Fruit fly (Drosophila melanogaster) whole organism, embryonic: ENCODE results near the gene CG31538.

Experiments used
- C15 ChIP-seq: fragments of 200-800 bp; sonication (Bioruptor generic); IDR thresholded peaks from 3 replicates; pipeline ENCODE4 v1.3.6; 2022; ENCODE audit warnings: missing biosample characterization, missing genetic modification characterization
- CG10431 ChIP-seq: fragments of 200-800 bp; sonication (Bioruptor generic); optimal IDR thresholded peaks from 3 replicates; lab custom pipeline; 2018; ENCODE audit warnings: missing biosample characterization, mild to moderate bottlenecking, missing genetic modification characterization
- CG11247 ChIP-seq: fragments of 200-800 bp; sonication (Bioruptor generic); IDR thresholded peaks from 2 replicates; pipeline ENCODE4 v1.3.6; 2022; ENCODE audit warnings: missing biosample characterization, missing genetic modification characterization
- CG11456 ChIP-seq: fragments of 200-800 bp; sonication (Bioruptor generic); IDR thresholded peaks from 3 replicates; pipeline ENCODE4 v1.3.6; 2022; ENCODE audit warnings: missing biosample characterization, missing genetic modification characterization
- CG12104 ChIP-seq: fragments of 200-800 bp; sonication (Bioruptor generic); optimal IDR thresholded peaks from 3 replicates; lab custom pipeline; 2016; ENCODE audit warnings: missing biosample characterization, missing genetic modification characterization
- CG14710 ChIP-seq: fragments of 200-800 bp; sonication (Bioruptor generic); optimal IDR thresholded peaks from 3 replicates; lab custom pipeline; 2019; ENCODE audit warnings: missing biosample characterization, mild to moderate bottlenecking, missing genetic modification characterization, moderate library complexity
- CG14965 ChIP-seq: fragments of 200-800 bp; sonication (Bioruptor generic); optimal IDR thresholded peaks from 2 replicates; lab custom pipeline; 2016; ENCODE audit warnings: missing biosample characterization, missing genetic modification characterization, borderline replicate concordance
- CG15073 ChIP-seq: fragments of 200-800 bp; sonication (Bioruptor generic); optimal IDR thresholded peaks from 2 replicates; lab custom pipeline; 2016; ENCODE audit warnings: missing biosample characterization, missing genetic modification characterization
- CG1603 ChIP-seq: fragments of 200-800 bp; sonication (Bioruptor generic); optimal IDR thresholded peaks from 2 replicates; lab custom pipeline; 2019; ENCODE audit warnings: missing biosample characterization, mild to moderate bottlenecking, missing genetic modification characterization, moderate library complexity
- CG18011 ChIP-seq: fragments of 200-800 bp; sonication (Bioruptor generic); optimal IDR thresholded peaks from 2 replicates; lab custom pipeline; 2017; ENCODE audit warnings: missing biosample characterization, missing genetic modification characterization, mild to moderate bottlenecking, moderate library complexity, missing genotype
- CG18619 ChIP-seq: fragments of 200-800 bp; sonication (Bioruptor generic); optimal IDR thresholded peaks from 3 replicates; lab custom pipeline; 2017; ENCODE audit warnings: missing biosample characterization, mild to moderate bottlenecking, missing genetic modification characterization
- CG18764 ChIP-seq: fragments of 200-800 bp; sonication (Bioruptor generic); optimal IDR thresholded peaks from 3 replicates; lab custom pipeline; 2016; ENCODE audit warnings: missing biosample characterization, missing genetic modification characterization
- CG2129 ChIP-seq: fragments of 200-800 bp; sonication (Bioruptor generic); IDR thresholded peaks from 2 replicates; pipeline ENCODE4 v1.3.6; 2022; ENCODE audit warnings: missing biosample characterization, missing genetic modification characterization; ENCODE audit not compliant: partially characterized antibody
- CG31388 ChIP-seq: fragments of 200-800 bp; sonication (Bioruptor generic); optimal IDR thresholded peaks from 2 replicates; lab custom pipeline; 2016; ENCODE audit warnings: missing biosample characterization, missing genetic modification characterization
- CG7271 ChIP-seq: fragments of 200-800 bp; sonication (Bioruptor generic); optimal IDR thresholded peaks from 2 replicates; lab custom pipeline; 2018; ENCODE audit warnings: missing biosample characterization, mild to moderate bottlenecking, missing genetic modification characterization, moderate library complexity
- CG7987 ChIP-seq: fragments of 200-800 bp; sonication (Bioruptor generic); optimal IDR thresholded peaks from 2 replicates; lab custom pipeline; 2018; ENCODE audit warnings: missing biosample characterization, mild to moderate bottlenecking, missing genetic modification characterization, moderate library complexity
- CG8359 ChIP-seq: fragments of 200-800 bp; sonication (Bioruptor generic); optimal IDR thresholded peaks from 2 replicates; lab custom pipeline; 2017; ENCODE audit warnings: missing biosample characterization, mild to moderate bottlenecking, missing genetic modification characterization, borderline replicate concordance
- CG8388 ChIP-seq: fragments of 200-800 bp; sonication (Bioruptor generic); optimal IDR thresholded peaks from 2 replicates; lab custom pipeline; 2019; ENCODE audit warnings: missing biosample characterization, mild to moderate bottlenecking, missing genetic modification characterization, moderate library complexity
- CG8924 ChIP-seq: fragments of 200-800 bp; optimal IDR thresholded peaks from 3 replicates; lab custom pipeline; 2019; ENCODE audit warnings: missing biosample characterization, mild to moderate bottlenecking, missing genetic modification characterization, moderate library complexity
- Dip3 ChIP-seq: fragments of 200-800 bp; sonication (Bioruptor generic); optimal IDR thresholded peaks from 3 replicates; lab custom pipeline; 2016; ENCODE audit warnings: missing biosample characterization, missing genetic modification characterization
- Drgx ChIP-seq: fragments of 200-800 bp; sonication (Bioruptor generic); IDR thresholded peaks from 2 replicates; pipeline ENCODE4 v1.3.6; 2022; ENCODE audit warnings: missing biosample characterization, missing genetic modification characterization
- Ets65A ChIP-seq: fragments of 200-800 bp; sonication (Bioruptor generic); peaks from one replicate; lab custom pipeline; 2016; ENCODE audit warnings: missing biosample characterization, missing genetic modification characterization
- Fer3 ChIP-seq: fragments of 200-800 bp; sonication (Bioruptor generic); optimal IDR thresholded peaks from 2 replicates; lab custom pipeline; 2018; ENCODE audit warnings: missing biosample characterization, mild to moderate bottlenecking, missing genetic modification characterization, moderate library complexity
- HLHmδ ChIP-seq: fragments of 200-800 bp; sonication (Bioruptor generic); optimal IDR thresholded peaks from 2 replicates; lab custom pipeline; 2018; ENCODE audit warnings: missing biosample characterization, mild to moderate bottlenecking, missing genetic modification characterization, moderate library complexity
- Hr3 ChIP-seq: fragments of 200-800 bp; sonication (Bioruptor generic); optimal IDR thresholded peaks from 3 replicates; lab custom pipeline; 2016; ENCODE audit warnings: missing biosample characterization, missing genetic modification characterization
- Hsf ChIP-seq: fragments of 200-800 bp; sonication (Bioruptor generic); optimal IDR thresholded peaks from 3 replicates; lab custom pipeline; 2016; ENCODE audit warnings: missing biosample characterization, missing genetic modification characterization
- Pdp1 ChIP-seq, 2 experiments: fragments of 200-800 bp; sonication (Bioruptor generic); optimal IDR thresholded peaks; 3 replicates each; lab custom pipeline; 2016; ENCODE audit warnings: missing biosample characterization in 2 of 2, missing genetic modification characterization in 2 of 2, mild to moderate bottlenecking in 1 of 2, moderate library complexity in 1 of 2
- Poxn ChIP-seq: fragments of 200-800 bp; sonication (Bioruptor generic); IDR thresholded peaks from 2 replicates; pipeline ENCODE4 v1.3.6; 2022; ENCODE audit warnings: missing biosample characterization, missing genetic modification characterization
- Ptx1 ChIP-seq: fragments of 200-800 bp; sonication (Bioruptor generic); IDR thresholded peaks from 2 replicates; pipeline ENCODE4 v1.3.6; 2022; ENCODE audit warnings: missing biosample characterization, missing genetic modification characterization
- Six4 ChIP-seq: fragments of 200-800 bp; sonication (Bioruptor generic); optimal IDR thresholded peaks from 2 replicates; lab custom pipeline; 2016; ENCODE audit warnings: missing biosample characterization, missing genetic modification characterization
- Sry-δ ChIP-seq: fragments of 200-800 bp; sonication (Bioruptor generic); optimal IDR thresholded peaks from 2 replicates; lab custom pipeline; 2016; ENCODE audit warnings: missing biosample characterization, missing genetic modification characterization
- Stat92E ChIP-seq, 3 experiments: fragments of >200 bp in 2 of 3; fragments of 200-800 bp in 1 of 3; sonication (Bioruptor generic) in 1 of 3; optimal IDR thresholded peaks; 2 replicates each; lab custom pipeline; 2017 to 2019; ENCODE audit warnings: missing biosample characterization in 3 of 3, missing genetic modification characterization in 3 of 3, mild to moderate bottlenecking in 1 of 3, moderate library complexity in 1 of 3
- YL-1 ChIP-seq: fragments of 200-800 bp; sonication (Bioruptor generic); optimal IDR thresholded peaks from 3 replicates; lab custom pipeline; 2017; ENCODE audit warnings: missing biosample characterization, mild to moderate bottlenecking, missing genetic modification characterization
- caup ChIP-seq: fragments of 200-800 bp; sonication (Bioruptor generic); optimal IDR thresholded peaks from 3 replicates; lab custom pipeline; 2017; ENCODE audit warnings: missing biosample characterization, mild to moderate bottlenecking, missing genetic modification characterization, moderate library complexity; ENCODE audit not compliant: severe bottlenecking
- cg ChIP-seq: fragments of 200-800 bp; sonication (Bioruptor generic); optimal IDR thresholded peaks from 3 replicates; lab custom pipeline; 2019; ENCODE audit warnings: missing biosample characterization, mild to moderate bottlenecking, missing genetic modification characterization, moderate library complexity
- ftz-f1 ChIP-seq: fragments of 200-800 bp; sonication (Bioruptor generic); optimal IDR thresholded peaks from 2 replicates; lab custom pipeline; 2016; ENCODE audit warnings: missing biosample characterization, missing genetic modification characterization
- gro ChIP-seq: fragments of 200-800 bp; sonication (Bioruptor generic); optimal IDR thresholded peaks from 2 replicates; lab custom pipeline; 2016; ENCODE audit warnings: missing biosample characterization, missing genetic modification characterization
- hbn ChIP-seq: fragments of 200-800 bp; sonication (Bioruptor generic); IDR thresholded peaks from 2 replicates; pipeline ENCODE4 v1.3.6; 2022; ENCODE audit warnings: missing biosample characterization, missing genetic modification characterization; ENCODE audit not compliant: partially characterized antibody
- insv ChIP-seq, 2 experiments: fragments of 200-800 bp; sonication (Bioruptor generic); optimal IDR thresholded peaks; 3 replicates each; lab custom pipeline; 2016 to 2018; ENCODE audit warnings: missing biosample characterization in 2 of 2, missing genetic modification characterization in 2 of 2
- lilli ChIP-seq: fragments of 200-800 bp; sonication (Bioruptor generic); optimal IDR thresholded peaks from 3 replicates; lab custom pipeline; 2016; ENCODE audit warnings: missing biosample characterization, missing genetic modification characterization
- lov ChIP-seq, 2 experiments: fragments of 200-800 bp in 1 of 2; fragments of >200 bp in 1 of 2; sonication (Bioruptor generic) in 1 of 2; IDR thresholded peaks in 1 of 2; optimal IDR thresholded peaks in 1 of 2; 2 replicates in 1 of 2; 3 replicates in 1 of 2; pipeline versions ENCODE4 v1.3.6 to Lab custom; 2017 to 2022; ENCODE audit warnings: missing biosample characterization in 1 of 2, missing genetic modification characterization in 1 of 2
- nmo ChIP-seq: fragments of 200-800 bp; sonication (Bioruptor generic); optimal IDR thresholded peaks from 2 replicates; lab custom pipeline; 2018; ENCODE audit warnings: missing biosample characterization, mild to moderate bottlenecking, missing genetic modification characterization, moderate library complexity
- psq ChIP-seq: fragments of 200-800 bp; sonication (Bioruptor generic); optimal IDR thresholded peaks from 2 replicates; lab custom pipeline; 2017; ENCODE audit warnings: missing biosample characterization, missing genetic modification characterization
- rib ChIP-seq: fragments of 200-800 bp; sonication (Bioruptor generic); IDR thresholded peaks from 2 replicates; pipeline ENCODE4 v1.3.6; 2022; ENCODE audit warnings: missing biosample characterization, missing genetic modification characterization
- schlank ChIP-seq: fragments of 200-800 bp; sonication (Bioruptor generic); optimal IDR thresholded peaks from 2 replicates; lab custom pipeline; 2018; ENCODE audit warnings: missing biosample characterization, mild to moderate bottlenecking, missing genetic modification characterization
- slbo ChIP-seq: fragments of 200-800 bp; sonication (Bioruptor generic); IDR thresholded peaks from 2 replicates; pipeline ENCODE4 v1.3.6; 2022; ENCODE audit warnings: missing biosample characterization, missing genetic modification characterization
- trem ChIP-seq: fragments of 200-800 bp; optimal IDR thresholded peaks from 3 replicates; lab custom pipeline; 2019; ENCODE audit warnings: missing biosample characterization, mild to moderate bottlenecking, missing genetic modification characterization, moderate library complexity
- tup ChIP-seq: fragments of 200-800 bp; sonication (Bioruptor generic); optimal IDR thresholded peaks from 2 replicates; lab custom pipeline; 2016; ENCODE audit warnings: missing biosample characterization, mild to moderate bottlenecking, missing genetic modification characterization, moderate library complexity
- unpg ChIP-seq: fragments of 200-800 bp; sonication (Bioruptor generic); optimal IDR thresholded peaks from 3 replicates; lab custom pipeline; 2018; ENCODE audit warnings: missing biosample characterization, mild to moderate bottlenecking, missing genetic modification characterization, moderate library complexity

The CG31538 gene

DNA sequence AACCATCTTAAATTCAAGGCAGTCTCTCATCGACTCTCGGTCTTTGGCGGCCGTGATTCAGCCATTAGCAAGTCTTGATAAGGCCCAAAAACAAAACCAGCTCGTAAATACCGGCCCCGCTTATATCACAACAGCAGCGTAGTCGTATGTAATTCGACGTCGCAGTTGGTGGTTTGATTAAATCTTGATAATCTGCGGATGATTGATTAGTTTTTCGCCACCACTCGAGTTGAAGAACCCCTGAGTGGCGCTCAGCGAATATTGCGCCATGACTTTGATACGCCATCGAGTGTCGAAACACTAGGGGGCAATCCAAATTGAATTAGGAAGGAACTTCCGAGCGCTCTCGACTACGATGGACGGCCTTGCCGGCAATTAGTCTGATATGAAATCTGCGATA is 992 bp upstream of the CG31538 start (continued):
- TF ChIP-seq Hsf (GFP tag; lab: Kevin White, UChicago) (no peak), Pdp1 (GFP tag; optimal IDR thresholded peaks at IDR 0.05; lab: Kevin White, UChicago) (peak in 1 of 2 experiments; percentile 68), unpg (GFP tag; lab: Kevin White, UChicago) (no peak), CG8388 (GFP tag; lab: Kevin White, UChicago) (no peak), rib (GFP tag; lab: Robert Waterston, UW) (0 out of 2 replicates have a peak, but pooled peaks have one; percentile 40), nmo (GFP tag; lab: Kevin White, UChicago) (no peak), CG2129 (GFP tag; lab: Robert Waterston, UW) (no peak), gro (peak; percentile 82), CG15073 (GFP tag; lab: Kevin White, UChicago) (no peak), slbo (GFP tag; lab: Robert Waterston, UW) (no peak), schlank (tag; lab: Kevin White, UChicago) (no peak), Dip3 (GFP tag; lab: Kevin White, UChicago) (no peak), psq (no peak)
- TF ChIP-seq, all 482 proteins: peak for 15

DNA sequence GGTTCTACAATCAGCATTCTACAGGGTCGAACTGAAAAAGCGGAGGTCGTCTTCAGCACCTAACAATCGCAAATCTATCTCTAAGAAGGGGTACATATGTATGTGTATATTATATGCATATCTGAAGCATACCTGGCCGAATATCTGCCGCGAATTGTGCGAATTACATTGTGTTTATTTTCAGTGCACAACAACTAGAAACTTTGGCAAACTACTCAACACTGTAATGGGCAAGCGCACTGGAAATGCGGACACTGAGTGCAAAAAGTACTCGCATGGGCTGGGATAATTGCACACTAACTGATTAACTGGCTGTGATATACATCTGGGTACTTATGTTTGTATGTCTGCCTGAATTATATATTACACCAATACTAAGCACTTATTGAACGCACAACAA is 6.8 kb downstream of the CG31538 start:
- TF ChIP-seq Poxn (GFP tag; lab: Robert Waterston, UW) (no peak), C15 (peak; percentile 27; the same call in 1 of the 3 replicates), YL-1 (GFP tag; lab: Kevin White, UChicago) (no peak), CG18619 (GFP tag; lab: Kevin White, UChicago) (no peak), Drgx (GFP tag; lab: Robert Waterston, UW) (peak; percentile 40; the same call in 1 of the 2 replicates), CG31388 (GFP tag; lab: Kevin White, UChicago) (no peak), Hsf (GFP tag; lab: Kevin White, UChicago) (no peak), Stat92E (GFP tag; optimal IDR thresholded peaks at IDR 0.05; lab: Kevin White, UChicago) (no peak), CG18764 (GFP tag; lab: Kevin White, UChicago) (no peak), insv (GFP tag; optimal IDR thresholded peaks at IDR 0.05; lab: Kevin White, UChicago) (no peak), CG1603 (tag; lab: Kevin White, UChicago) (no peak), Ets65A (GFP tag; lab: Kevin White, UChicago) (no peak), CG14965 (GFP tag; lab: Kevin White, UChicago) (no peak), cg (GFP tag; lab: Kevin White, UChicago) (no peak), hbn (GFP tag; lab: Robert Waterston, UW) (no peak), Ptx1 (GFP tag; lab: Robert Waterston, UW) (no peak), tup (GFP tag; lab: Kevin White, UChicago) (no peak), CG11456 (no peak), lilli (no peak), CG8924 (tag; lab: Kevin White, UChicago) (no peak), HLHmδ (GFP tag; lab: Kevin White, UChicago) (no peak), Six4 (GFP tag; lab: Kevin White, UChicago) (no peak), CG12104 (GFP tag; lab: Kevin White, UChicago) (no peak), lov (optimal IDR thresholded peaks at IDR 0.05; lab: Kevin White, UChicago) (no peak), lov (GFP tag; IDR thresholded peaks at IDR 0.05; lab: Robert Waterston, UW) (no peak), CG7271 (tag; lab: Kevin White, UChicago) (no peak), CG18011 (GFP tag; lab: Kevin White, UChicago) (no peak), ftz-f1 (no peak), Sry-δ (no peak), CG14710 (tag; lab: Kevin White, UChicago) (no peak), trem (tag; lab: Kevin White, UChicago) (no peak), Fer3 (tag; lab: Kevin White, UChicago) (no peak), CG11247 (GFP tag; lab: Robert Waterston, UW) (no peak), CG8359 (GFP tag; lab: Kevin White, UChicago) (no peak), caup (GFP tag; lab: Kevin White, UChicago) (no peak), CG10431 (GFP tag; lab: Kevin White, UChicago) (no peak), CG7987 (GFP tag; lab: Kevin White, UChicago) (no peak), Hr3 (GFP tag; lab: Kevin White, UChicago) (no peak)
